Fruit fly (Drosophila melanogaster) whole organism, embryonic: ENCODE measurements around the gene Fkbp59.

Experiments used
- ATbp ChIP-seq: fragments of 200-800 bp; sonication (Bioruptor generic); optimal IDR thresholded peaks from 2 replicates; lab custom pipeline; 2017; ENCODE audit warnings: missing biosample characterization, mild to moderate bottlenecking, missing genetic modification characterization, missing genetic modification reagents
- Atf3 ChIP-seq: fragments of 200-800 bp; sonication (Bioruptor generic); optimal IDR thresholded peaks from 3 replicates; lab custom pipeline; 2016; ENCODE audit warnings: missing biosample characterization, missing genetic modification characterization
- BtbVII ChIP-seq: fragments of 200-800 bp; sonication (Bioruptor generic); optimal IDR thresholded peaks from 3 replicates; lab custom pipeline; 2017; ENCODE audit warnings: missing biosample characterization, mild to moderate bottlenecking, missing genetic modification characterization
- CG10274 ChIP-seq: fragments of 200-800 bp; sonication (Bioruptor generic); optimal IDR thresholded peaks from 3 replicates; lab custom pipeline; 2017; ENCODE audit warnings: missing biosample characterization, mild to moderate bottlenecking, missing genetic modification characterization
- CG10565 ChIP-seq: fragments of 200-800 bp; sonication (Bioruptor generic); optimal IDR thresholded peaks from 3 replicates; lab custom pipeline; 2016; ENCODE audit warnings: missing biosample characterization, mild to moderate bottlenecking, missing genetic modification characterization
- CG10654 ChIP-seq: fragments of 200-800 bp; sonication (Bioruptor generic); optimal IDR thresholded peaks from 2 replicates; lab custom pipeline; 2016; ENCODE audit warnings: missing biosample characterization, missing genetic modification characterization
- CG11398 ChIP-seq: fragments of 200-800 bp; sonication (Bioruptor generic); optimal IDR thresholded peaks from 2 replicates; lab custom pipeline; 2016; ENCODE audit warnings: missing biosample characterization, missing genetic modification characterization
- CG11723 ChIP-seq: fragments of 200-800 bp; sonication (Bioruptor generic); optimal IDR thresholded peaks from 2 replicates; lab custom pipeline; 2017; ENCODE audit warnings: missing biosample characterization, mild to moderate bottlenecking, missing genetic modification characterization
- CG13296 ChIP-seq: fragments of 200-800 bp; sonication (Bioruptor generic); optimal IDR thresholded peaks from 3 replicates; lab custom pipeline; 2018; ENCODE audit warnings: missing biosample characterization, mild to moderate bottlenecking, missing genetic modification characterization
- CG14050 ChIP-seq: fragments of 200-800 bp; sonication (Bioruptor generic); IDR thresholded peaks from 3 replicates; pipeline ENCODE4 v1.3.6; 2022; ENCODE audit warnings: missing biosample characterization, missing genetic modification characterization
- CG17186 ChIP-seq: fragments of 200-800 bp; sonication (Bioruptor generic); optimal IDR thresholded peaks from 3 replicates; lab custom pipeline; 2017; ENCODE audit warnings: missing biosample characterization, missing genetic modification reagents, missing genetic modification characterization
- CG17612 ChIP-seq: fragments of 200-800 bp; sonication (Bioruptor generic); IDR thresholded peaks from 2 replicates; pipeline ENCODE4 v1.3.6; 2022; ENCODE audit warnings: missing biosample characterization, missing genetic modification characterization
- CG1792 ChIP-seq: fragments of 200-800 bp; sonication (Bioruptor generic); optimal IDR thresholded peaks from 2 replicates; lab custom pipeline; 2016; ENCODE audit warnings: missing biosample characterization, missing genetic modification characterization
- CG18011 ChIP-seq: fragments of 200-800 bp; sonication (Bioruptor generic); optimal IDR thresholded peaks from 2 replicates; lab custom pipeline; 2017; ENCODE audit warnings: missing biosample characterization, missing genetic modification characterization, mild to moderate bottlenecking, moderate library complexity, missing genotype
- CG3163 ChIP-seq: fragments of 200-800 bp; sonication (Bioruptor generic); optimal IDR thresholded peaks from 3 replicates; lab custom pipeline; 2016; ENCODE audit warnings: missing biosample characterization, missing genetic modification characterization
- CG32767 ChIP-seq: fragments of 200-800 bp; sonication (Bioruptor generic); IDR thresholded peaks from 2 replicates; pipeline ENCODE4 v1.3.6; 2022; ENCODE audit warnings: missing biosample characterization, missing genetic modification characterization
- CG34224 ChIP-seq: fragments of 200-800 bp; sonication (Bioruptor generic); IDR thresholded peaks from 3 replicates; pipeline ENCODE4 v1.3.6; 2022; ENCODE audit warnings: missing biosample characterization, missing genetic modification characterization; ENCODE audit not compliant: partially characterized antibody
- CG4282 ChIP-seq: fragments of 200-800 bp; sonication (Bioruptor generic); optimal IDR thresholded peaks from 2 replicates; lab custom pipeline; 2016; ENCODE audit warnings: missing biosample characterization, missing genetic modification characterization
- CG4328 ChIP-seq: fragments of 200-800 bp; sonication (Bioruptor generic); optimal IDR thresholded peaks from 3 replicates; lab custom pipeline; 2017; ENCODE audit warnings: missing biosample characterization, missing genetic modification reagents, missing genetic modification characterization
- CG6254 ChIP-seq: fragments of 200-800 bp; sonication (Bioruptor generic); optimal IDR thresholded peaks from 3 replicates; lab custom pipeline; 2017; ENCODE audit warnings: mild to moderate bottlenecking, missing biosample characterization, missing genetic modification reagents, missing genetic modification characterization
- CG9437 ChIP-seq: fragments of 200-800 bp; sonication (Bioruptor generic); optimal IDR thresholded peaks from 2 replicates; lab custom pipeline; 2018; ENCODE audit warnings: missing biosample characterization, mild to moderate bottlenecking, missing genetic modification characterization
- CHES-1-like ChIP-seq: fragments of 200-800 bp; sonication (Bioruptor generic); optimal IDR thresholded peaks from 2 replicates; lab custom pipeline; 2016; ENCODE audit warnings: missing biosample characterization, missing genetic modification characterization
- CoRest ChIP-seq: fragments of 200-800 bp; sonication (Bioruptor generic); optimal IDR thresholded peaks from 3 replicates; lab custom pipeline; 2018; ENCODE audit warnings: missing biosample characterization, mild to moderate bottlenecking, missing genetic modification characterization, moderate library complexity
- Dad ChIP-seq: fragments of 200-800 bp; sonication (Bioruptor generic); optimal IDR thresholded peaks from 3 replicates; lab custom pipeline; 2016; ENCODE audit warnings: missing biosample characterization, missing genetic modification characterization
- E2f1 ChIP-seq: fragments of 200-800 bp; sonication (Bioruptor generic); IDR thresholded peaks from 2 replicates; pipeline ENCODE4 v1.3.6; 2022; ENCODE audit warnings: missing biosample characterization, missing genetic modification characterization
- Ets65A ChIP-seq: fragments of 200-800 bp; sonication (Bioruptor generic); peaks from one replicate; lab custom pipeline; 2016; ENCODE audit warnings: missing biosample characterization, missing genetic modification characterization
- HLH3B ChIP-seq: fragments of 200-800 bp; sonication (Bioruptor generic); IDR thresholded peaks from 2 replicates; pipeline ENCODE4 v1.3.6; 2022; ENCODE audit warnings: missing biosample characterization, missing genetic modification characterization
- Hand ChIP-seq: fragments of 200-800 bp; sonication (Bioruptor generic); optimal IDR thresholded peaks from 2 replicates; lab custom pipeline; 2017; ENCODE audit warnings: mild to moderate bottlenecking, missing biosample characterization, missing genetic modification reagents, missing genetic modification characterization
- Hsf ChIP-seq: fragments of 200-800 bp; sonication (Bioruptor generic); optimal IDR thresholded peaks from 3 replicates; lab custom pipeline; 2016; ENCODE audit warnings: missing biosample characterization, missing genetic modification characterization
- Kr ChIP-seq: fragments of 200-800 bp; sonication (Bioruptor generic); optimal IDR thresholded peaks from 2 replicates; lab custom pipeline; 2017; ENCODE audit warnings: missing biosample characterization, mild to moderate bottlenecking, missing genetic modification characterization
- Mes4 ChIP-seq: fragments of 200-800 bp; sonication (Bioruptor generic); optimal IDR thresholded peaks from 2 replicates; lab custom pipeline; 2016; ENCODE audit warnings: missing biosample characterization, missing genetic modification characterization
- NfI ChIP-seq: fragments of 200-800 bp; sonication (Bioruptor generic); optimal IDR thresholded peaks from 3 replicates; lab custom pipeline; 2018; ENCODE audit warnings: missing biosample characterization, mild to moderate bottlenecking, missing genetic modification characterization, moderate library complexity
- Trl ChIP-seq, 3 experiments: fragments of >200 bp in 2 of 3; fragments of 200-800 bp in 1 of 3; sonication (Bioruptor generic) in 1 of 3; optimal IDR thresholded peaks; 2 replicates in 1 of 3; 3 replicates in 2 of 3; lab custom pipeline; 2016 to 2017; ENCODE audit warnings: missing biosample characterization in 1 of 3, missing genetic modification characterization in 1 of 3
- en ChIP-seq: fragments of 200-800 bp; sonication (Bioruptor generic); optimal IDR thresholded peaks from 2 replicates; lab custom pipeline; 2016; ENCODE audit warnings: missing biosample characterization, missing genetic modification characterization
- fd102C ChIP-seq: fragments of 200-800 bp; sonication (Bioruptor generic); optimal IDR thresholded peaks from 2 replicates; lab custom pipeline; 2018; ENCODE audit warnings: missing biosample characterization, mild to moderate bottlenecking, missing genetic modification characterization, moderate library complexity
- ind ChIP-seq: fragments of 200-800 bp; sonication (Bioruptor generic); optimal IDR thresholded peaks from 3 replicates; lab custom pipeline; 2016; ENCODE audit warnings: missing biosample characterization, missing genetic modification characterization
- insv ChIP-seq, 2 experiments: fragments of 200-800 bp; sonication (Bioruptor generic); optimal IDR thresholded peaks; 3 replicates each; lab custom pipeline; 2016 to 2018; ENCODE audit warnings: missing biosample characterization in 2 of 2, missing genetic modification characterization in 2 of 2
- kah ChIP-seq: fragments of 200-800 bp; sonication (Bioruptor generic); optimal IDR thresholded peaks from 2 replicates; lab custom pipeline; 2018; ENCODE audit warnings: missing biosample characterization, mild to moderate bottlenecking, missing genetic modification characterization
- kay ChIP-seq: fragments of 200-800 bp; sonication (Bioruptor generic); optimal IDR thresholded peaks from 2 replicates; lab custom pipeline; 2016; ENCODE audit warnings: missing biosample characterization, missing genetic modification characterization
- knrl ChIP-seq: fragments of 200-800 bp; sonication (Bioruptor generic); IDR thresholded peaks from 3 replicates; pipeline ENCODE4 v1.3.6; 2022; ENCODE audit warnings: missing biosample characterization, missing genetic modification characterization; ENCODE audit not compliant: partially characterized antibody
- lab ChIP-seq: fragments of 200-800 bp; sonication (Bioruptor generic); optimal IDR thresholded peaks from 3 replicates; lab custom pipeline; 2017; ENCODE audit warnings: missing biosample characterization, missing genetic modification characterization, mild to moderate bottlenecking, moderate library complexity, missing genetic modification reagents
- lbe ChIP-seq: fragments of 200-800 bp; sonication (Bioruptor generic); optimal IDR thresholded peaks from 2 replicates; lab custom pipeline; 2016; ENCODE audit warnings: missing biosample characterization, mild to moderate bottlenecking, missing genetic modification characterization
- nmo ChIP-seq: fragments of 200-800 bp; sonication (Bioruptor generic); optimal IDR thresholded peaks from 2 replicates; lab custom pipeline; 2018; ENCODE audit warnings: missing biosample characterization, mild to moderate bottlenecking, missing genetic modification characterization, moderate library complexity
- peb ChIP-seq: fragments of 200-800 bp; sonication (Bioruptor generic); IDR thresholded peaks from 2 replicates; pipeline ENCODE4 v1.3.6; 2022; ENCODE audit warnings: missing biosample characterization, missing genetic modification characterization
- rib ChIP-seq: fragments of 200-800 bp; sonication (Bioruptor generic); IDR thresholded peaks from 2 replicates; pipeline ENCODE4 v1.3.6; 2022; ENCODE audit warnings: missing biosample characterization, missing genetic modification characterization
- ttk ChIP-seq: fragments of 200-800 bp; sonication (Bioruptor generic); IDR thresholded peaks from 2 replicates; pipeline ENCODE4 v2.1.2; 2022; ENCODE audit warnings: missing biosample characterization, missing genetic modification characterization
- usp ChIP-seq: fragments of >200 bp; optimal IDR thresholded peaks from 2 replicates; lab custom pipeline; 2017; ENCODE audit warnings: missing biosample characterization, missing genetic modification characterization
- zfh2 ChIP-seq: fragments of 200-800 bp; sonication (Bioruptor generic); optimal IDR thresholded peaks from 2 replicates; lab custom pipeline; 2016; ENCODE audit warnings: missing biosample characterization, missing genetic modification characterization

Fkbp59 gene

DNA sequence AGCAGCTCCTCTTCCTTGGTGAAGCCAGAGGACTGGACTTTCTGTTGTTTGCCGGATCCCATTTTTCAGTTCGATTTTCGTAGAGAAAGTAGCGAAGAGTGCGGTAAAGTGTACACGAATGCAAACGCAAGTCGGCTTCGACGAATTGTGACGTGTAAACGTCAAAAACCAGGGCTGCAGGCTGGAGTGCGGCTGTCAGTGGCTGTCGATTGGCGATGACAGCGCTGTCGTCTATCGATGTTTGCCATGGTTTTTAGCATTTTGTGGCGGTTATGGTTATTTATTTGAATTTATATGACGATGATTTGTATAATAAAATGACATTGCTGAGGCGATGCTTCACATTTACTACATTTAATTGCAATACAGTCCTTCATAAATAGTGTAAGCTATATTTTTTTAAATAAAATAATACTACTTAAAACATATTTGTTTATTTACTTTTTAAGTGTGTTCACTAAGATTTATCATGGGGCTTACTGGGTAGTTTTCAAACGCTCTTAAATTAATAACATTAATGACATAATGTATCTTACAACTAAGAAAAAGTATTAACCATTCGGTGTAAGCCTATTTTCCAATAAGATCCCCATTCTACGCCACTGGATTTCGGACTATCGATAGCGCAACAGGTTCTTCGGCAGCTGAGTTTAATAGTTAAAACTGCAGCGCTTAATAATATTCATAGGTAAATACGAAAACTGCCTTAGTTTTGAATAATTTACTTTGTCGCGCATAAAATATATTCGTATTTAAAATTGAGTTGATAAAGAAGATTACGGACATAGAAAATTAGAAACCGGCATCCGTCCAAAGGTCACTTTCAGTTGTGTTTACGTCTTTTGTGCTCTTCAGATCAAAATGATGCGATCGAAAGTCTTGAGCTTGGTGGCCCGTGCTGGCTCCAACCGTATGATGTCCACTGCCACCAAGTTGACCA, 30.5 kb downstream of the Fkbp59 start, which contains the start of the genes CG5885 and CG4598 (continued):
- peak; percentile 55 for TF ChIP-seq ATbp (GFP tag; lab: Kevin White, UChicago)
- peak; percentile 82 for TF ChIP-seq knrl
- peak; percentile 55 for TF ChIP-seq CG13296 (GFP tag; lab: Kevin White, UChicago)
- TF ChIP-seq CG9437, result peak; percentile 53
- peak; percentile 59 for TF ChIP-seq E2f1 (GFP tag; lab: Robert Waterston, UW)
- TF ChIP-seq zfh2 (GFP tag; lab: Kevin White, UChicago), result peak; percentile 51
- peak; percentile 69 for TF ChIP-seq NfI (GFP tag; lab: Kevin White, UChicago)
- TF ChIP-seq ttk (GFP tag; lab: Robert Waterston, UW), result no peak; the same call in 1 of the 2 replicates
- peak; percentile 61 for TF ChIP-seq nmo
- TF ChIP-seq Dad, result no peak
- TF ChIP-seq CoRest (tag; lab: Kevin White, UChicago), result peak; percentile 79
- no peak; the same call in 1 of the 3 replicates for TF ChIP-seq CG14050 (GFP tag; lab: Robert Waterston, UW)
- no peak for TF ChIP-seq usp (GFP tag; lab: Kevin White, UChicago)
- peak; percentile 40 for TF ChIP-seq lab (GFP tag; lab: Kevin White, UChicago)
- TF ChIP-seq CG34224 (GFP tag; lab: Robert Waterston, UW), result peak; percentile 72; the same call in 2 of the 3 replicates
- TF ChIP-seq Ets65A (GFP tag; lab: Kevin White, UChicago), result peak; percentile 87
- no peak for TF ChIP-seq CHES-1-like
- no peak for TF ChIP-seq Hand
- TF ChIP-seq CG10565 (GFP tag; lab: Kevin White, UChicago), result no peak
- TF ChIP-seq insv (GFP tag; optimal IDR thresholded peaks at IDR 0.05; lab: Kevin White, UChicago), result peak in 1 of 2 experiments; percentile 82
- TF ChIP-seq lbe (GFP tag; lab: Kevin White, UChicago), result peak; percentile 53
- no peak for TF ChIP-seq CG6254 (GFP tag; lab: Kevin White, UChicago)
- TF ChIP-seq rib, result 0 out of 2 replicates have a peak, but pooled peaks have one; percentile 34
- TF ChIP-seq HLH3B (GFP tag; lab: Robert Waterston, UW), result no peak; the same call in 1 of the 2 replicates
- no peak for TF ChIP-seq Kr (GFP tag; lab: Kevin White, UChicago)
- peak; percentile 38 for TF ChIP-seq Hsf (GFP tag; lab: Kevin White, UChicago)
- no peak for TF ChIP-seq Mes4 (GFP tag; lab: Kevin White, UChicago)
- peak; percentile 39 for TF ChIP-seq CG10654 (GFP tag; lab: Kevin White, UChicago)
- peak; percentile 71 for TF ChIP-seq CG17186 (GFP tag; lab: Kevin White, UChicago)
- TF ChIP-seq CG4328, result peak; percentile 50
- no peak for TF ChIP-seq CG10274 (GFP tag; lab: Kevin White, UChicago)
- TF ChIP-seq peb (GFP tag; lab: Robert Waterston, UW), result no peak
- TF ChIP-seq Atf3 (GFP tag; lab: Kevin White, UChicago), result peak; percentile 27
- TF ChIP-seq CG3163, result no peak
- no peak for TF ChIP-seq CG11398 (GFP tag; lab: Kevin White, UChicago)
- TF ChIP-seq CG32767 (GFP tag; lab: Robert Waterston, UW), result peak; percentile 34; the same call in 1 of the 2 replicates
- no peak for TF ChIP-seq en
- TF ChIP-seq kay (GFP tag; lab: Kevin White, UChicago), result peak; percentile 80
- peak; percentile 52 for TF ChIP-seq BtbVII (GFP tag; lab: Kevin White, UChicago)
- no peak for TF ChIP-seq Trl (optimal IDR thresholded peaks at IDR 0.05; lab: Kevin White, UChicago)
- peak; percentile 21 for TF ChIP-seq Trl (GFP tag; optimal IDR thresholded peaks at IDR 0.05; lab: Kevin White, UChicago)
- TF ChIP-seq ind, result peak; percentile 59
- peak; percentile 11 for TF ChIP-seq CG18011 (GFP tag; lab: Kevin White, UChicago)
- TF ChIP-seq kah (GFP tag; lab: Kevin White, UChicago), result peak; percentile 59
- TF ChIP-seq fd102C (GFP tag; lab: Kevin White, UChicago), result no peak
- no peak for TF ChIP-seq CG17612
- TF ChIP-seq CG1792 (GFP tag; lab: Kevin White, UChicago), result no peak
- TF ChIP-seq CG11723 (GFP tag; lab: Kevin White, UChicago), result peak; percentile 21
- TF ChIP-seq CG4282, result no peak
